Worm (Caenorhabditis elegans): Measurements from ENCODE around the gene T24D5.1.

Gene T24D5.1

DNA sequence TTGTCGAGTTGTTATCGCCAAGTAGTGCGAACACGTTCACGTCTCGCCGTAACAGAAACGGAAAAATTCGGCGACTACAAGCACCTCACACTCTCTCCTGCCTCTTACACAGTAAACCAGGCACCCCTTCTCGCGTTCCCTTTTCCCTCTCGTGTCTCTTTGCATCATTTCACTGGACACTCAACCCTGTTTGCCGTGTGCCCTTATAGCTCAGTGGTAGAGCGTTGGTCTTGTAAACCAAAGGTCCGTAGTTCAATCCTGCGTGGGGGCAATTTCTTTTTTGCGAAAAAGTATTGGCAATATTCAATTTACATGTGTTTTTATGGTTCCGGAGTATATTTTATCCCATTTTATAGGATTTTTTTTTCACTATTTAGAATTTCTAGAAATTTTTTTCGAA is 11.0 kb upstream of the T24D5.1 start (continued):
- TF ChIP-seq F23B12.7 (tag; optimal IDR thresholded peaks at IDR 0.05; ENCODE audit: insufficient read depth), result peak; percentile 75
- TF ChIP-seq ztf-18 (tag; optimal IDR thresholded peaks at IDR 0.05), result peak; percentile 72
- peak; percentile 63 for TF ChIP-seq atf-7 (tag; optimal IDR thresholded peaks at IDR 0.05)
- TF ChIP-seq chd-7 (tag; optimal IDR thresholded peaks at IDR 0.05), result peak; percentile 86
- no peak for TF ChIP-seq xnd-1 (tag; optimal IDR thresholded peaks at IDR 0.05)
- TF ChIP-seq nfya-1 (tag; optimal IDR thresholded peaks at IDR 0.05; ENCODE audit: borderline replicate concordance, insufficient read depth), result no peak
- TF ChIP-seq madf-3 (GFP tag; IDR thresholded peaks at IDR 0.05), result peak; percentile 82
- peak; percentile 81 for TF ChIP-seq ztf-6 (GFP tag; IDR thresholded peaks at IDR 0.05)
- peak; percentile 58 for TF ChIP-seq sdz-38 (tag; optimal IDR thresholded peaks at IDR 0.05)
- no peak for TF ChIP-seq lsl-1 (GFP tag; optimal IDR thresholded peaks at IDR 0.05)
- no peak for TF ChIP-seq B0336.3 (GFP tag; IDR thresholded peaks at IDR 0.05)
- peak; percentile 96 for TF ChIP-seq him-1 (tag; optimal IDR thresholded peaks at IDR 0.05)
- TF ChIP-seq nfyb-1 (GFP tag; IDR thresholded peaks at IDR 0.05), result peak; percentile 93

DNA sequence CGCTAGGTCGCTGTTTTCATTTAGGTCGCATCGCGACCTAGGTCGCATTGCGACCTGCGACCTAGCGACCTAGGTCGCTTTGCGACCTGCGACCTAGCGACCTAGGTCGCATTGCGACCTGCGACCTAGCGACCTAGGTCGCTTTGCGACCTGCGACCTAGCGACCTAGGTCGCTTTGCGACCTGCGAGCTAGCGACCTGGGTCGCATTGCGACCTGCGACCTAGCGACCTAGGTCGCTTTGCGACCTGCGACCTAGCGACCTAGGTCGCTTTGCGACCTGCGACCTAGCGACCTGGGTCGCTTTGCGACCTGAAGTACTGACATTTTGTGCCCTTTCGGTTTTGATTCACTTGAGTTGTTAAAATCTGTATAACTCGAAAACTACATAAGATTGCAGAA is 3.5 kb downstream of the T24D5.1 start:
- peak; percentile 62; the same call in 1 of the 2 replicates for TF ChIP-seq egrh-3 (GFP tag; IDR thresholded peaks at IDR 0.05)

DNA sequence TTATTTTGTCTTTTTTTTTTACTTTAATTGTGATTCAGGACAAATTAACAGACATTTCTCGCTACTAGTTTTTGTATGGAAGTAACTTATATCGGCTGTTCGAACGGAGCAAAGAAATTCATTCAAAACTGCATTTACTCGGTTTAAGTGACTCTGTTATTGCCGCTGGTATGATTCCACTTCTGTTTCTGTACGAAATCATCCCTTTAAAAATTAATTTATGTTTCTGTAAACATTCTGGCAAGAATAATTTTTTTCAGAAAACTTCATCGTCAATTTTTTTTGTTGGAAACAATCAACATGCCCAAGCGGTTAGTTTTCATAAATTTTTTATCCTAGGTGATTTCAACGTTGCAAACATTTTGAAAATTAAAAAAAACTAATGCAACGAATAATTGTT is 5.2 kb downstream of the T24D5.1 start, which contains the start of gene T24D5.3:
Gene T24D5.3, plus strand, starts transcription at position 301 of the 400 bp plus-strand sequence.
- no peak for TF ChIP-seq B0019.2 (GFP tag; conservative IDR thresholded peaks at IDR 0.05)
- no peak for TF ChIP-seq akir-1 (GFP tag; optimal IDR thresholded peaks at IDR 0.05)
- no peak for TF ChIP-seq rcor-1 (GFP tag; IDR thresholded peaks at IDR 0.05)
- TF ChIP-seq tlf-1 (GFP tag; optimal IDR thresholded peaks at IDR 0.05), result no peak
- TF ChIP-seq lir-1 (GFP tag; conservative IDR thresholded peaks at IDR 0.05), result no peak
- no peak for TF ChIP-seq tbp1 (GFP tag; optimal IDR thresholded peaks at IDR 0.05)
- TF ChIP-seq snpc-1.1 (tag; optimal IDR thresholded peaks at IDR 0.05; ENCODE audit: insufficient read depth), result no peak
- no peak for TF ChIP-seq C17E4.6 (GFP tag; IDR thresholded peaks at IDR 0.05)
- no peak for TF ChIP-seq somi-1 (GFP tag; optimal IDR thresholded peaks at IDR 0.05)
- no peak for TF ChIP-seq ztf-28 (GFP tag; IDR thresholded peaks at IDR 0.05)
- TF ChIP-seq B0336.3 (GFP tag; IDR thresholded peaks at IDR 0.05), result no peak
- no peak for TF ChIP-seq nhr-90 (tag; optimal IDR thresholded peaks at IDR 0.05)
- no peak for TF ChIP-seq rec-8 (tag; optimal IDR thresholded peaks at IDR 0.05)
- TF ChIP-seq zim-3 (tag; optimal IDR thresholded peaks at IDR 0.05), result no peak
- TF ChIP-seq let-526 (GFP tag; IDR thresholded peaks at IDR 0.05), result no peak
- TF ChIP-seq sdz-38 (tag; optimal IDR thresholded peaks at IDR 0.05), result no peak
- no peak for TF ChIP-seq egl-18 (GFP tag; IDR thresholded peaks at IDR 0.05)
- TF ChIP-seq attf-6 (GFP tag; IDR thresholded peaks at IDR 0.05), result no peak
- no peak for TF ChIP-seq lag-1 (GFP tag; IDR thresholded peaks at IDR 0.05)

DNA sequence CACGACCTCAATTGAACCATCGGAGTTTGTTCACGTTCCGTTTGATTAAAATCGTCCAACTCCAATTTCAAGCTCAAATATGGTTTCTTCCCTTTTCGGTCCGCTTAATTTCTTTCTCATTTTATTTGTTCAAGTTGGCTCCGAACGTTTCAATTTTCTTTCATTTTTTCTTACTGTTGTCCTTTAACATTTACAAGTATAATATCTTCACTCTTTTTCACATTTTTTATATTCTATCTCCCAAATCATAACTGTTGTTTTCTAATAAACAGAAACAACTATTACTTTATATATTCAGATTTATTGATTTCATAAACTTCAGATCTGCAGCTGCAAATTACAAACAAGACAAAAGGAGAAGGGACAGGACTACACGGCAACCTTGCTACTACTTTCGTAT is 8.9 kb downstream of the T24D5.1 start:
- TF ChIP-seq Y56A3A.18 (GFP tag; IDR thresholded peaks at IDR 0.05), result no peak
- no peak for TF ChIP-seq somi-1 (GFP tag; optimal IDR thresholded peaks at IDR 0.05)
- no peak for TF ChIP-seq ztf-18 (tag; optimal IDR thresholded peaks at IDR 0.05)
- no peak for TF ChIP-seq efl-1 (GFP tag; optimal IDR thresholded peaks at IDR 0.05)

Data from whole organism, young adult.